Fruit fly (Drosophila melanogaster) whole organism, embryonic: ENCODE data around the gene CG34427.

Source experiments
- Abd-B ChIP-seq: fragments of 200-800 bp; sonication (Bioruptor generic); optimal IDR thresholded peaks from 2 replicates; lab custom pipeline; 2018; ENCODE audit warnings: missing biosample characterization, mild to moderate bottlenecking, missing genetic modification characterization, moderate library complexity
- CG12391 ChIP-seq: fragments of 200-800 bp; sonication (Bioruptor generic); optimal IDR thresholded peaks from 3 replicates; lab custom pipeline; 2018; ENCODE audit warnings: missing biosample characterization, mild to moderate bottlenecking, missing genetic modification characterization, moderate library complexity
- CG18262 ChIP-seq: fragments of 200-800 bp; optimal IDR thresholded peaks from 3 replicates; lab custom pipeline; 2019; ENCODE audit warnings: missing biosample characterization, mild to moderate bottlenecking, missing genetic modification characterization, moderate library complexity
- CG31224 ChIP-seq: fragments of 200-800 bp; sonication (Bioruptor generic); IDR thresholded peaks from 2 replicates; pipeline ENCODE4 v1.3.6; 2022; ENCODE audit warnings: missing biosample characterization, missing genetic modification characterization
- CG8089 ChIP-seq: fragments of 200-800 bp; sonication (Bioruptor generic); optimal IDR thresholded peaks from 3 replicates; lab custom pipeline; 2016; ENCODE audit warnings: missing biosample characterization, missing genetic modification characterization
- Sox102F ChIP-seq: fragments of 200-800 bp; sonication (Bioruptor generic); optimal IDR thresholded peaks from 2 replicates; lab custom pipeline; 2018; ENCODE audit warnings: missing biosample characterization, mild to moderate bottlenecking, missing genetic modification characterization, moderate library complexity
- ato ChIP-seq: fragments of 200-800 bp; sonication (Bioruptor generic); IDR thresholded peaks from 2 replicates; pipeline ENCODE4 v1.3.6; 2022; ENCODE audit warnings: missing biosample characterization, missing genetic modification characterization; ENCODE audit not compliant: partially characterized antibody
- psq ChIP-seq: fragments of 200-800 bp; sonication (Bioruptor generic); optimal IDR thresholded peaks from 2 replicates; lab custom pipeline; 2017; ENCODE audit warnings: missing biosample characterization, missing genetic modification characterization
- sens ChIP-seq: fragments of 200-800 bp; sonication (Bioruptor generic); peaks from one replicate; lab custom pipeline; 2016; ENCODE audit warnings: missing biosample characterization, missing genetic modification characterization

dm6 chr3L:8827868-8828159 lies 23.2 kb downstream of the CG34427 start:
- no peak for TF ChIP-seq sens (GFP tag; lab: Kevin White, UChicago)
- TF ChIP-seq ato (GFP tag; lab: Robert Waterston, UW) = no peak
- TF ChIP-seq Abd-B = no peak
- no peak for TF ChIP-seq CG12391 (tag; lab: Kevin White, UChicago)
- TF ChIP-seq CG18262 = no peak
- TF ChIP-seq CG31224 (GFP tag; lab: Robert Waterston, UW) = no peak
- no peak for TF ChIP-seq psq (GFP tag; lab: Kevin White, UChicago)
- no peak for TF ChIP-seq Sox102F (GFP tag; lab: Kevin White, UChicago)
- no peak for TF ChIP-seq CG8089 (GFP tag; lab: Kevin White, UChicago)
